Fruit fly (Drosophila melanogaster): ENCODE measurements around the gene esc.

esc gene

DNA sequence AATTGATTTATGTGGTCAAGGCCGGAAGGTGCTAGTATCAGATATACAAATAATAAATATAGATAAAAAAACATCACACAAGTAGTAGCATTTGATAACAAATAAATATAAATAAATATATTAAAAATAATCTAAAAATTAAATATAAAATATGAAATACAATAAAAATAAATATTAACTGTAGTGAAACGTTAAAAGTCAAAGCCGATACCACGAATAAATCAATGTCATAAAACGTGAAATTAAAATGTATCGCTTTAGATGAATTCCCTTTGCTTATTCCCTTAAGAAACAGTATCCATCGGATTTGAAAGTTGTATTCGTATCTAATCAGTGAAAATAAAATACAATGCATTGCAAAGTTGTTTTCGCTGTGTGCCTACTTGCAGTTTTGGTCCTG is 5.1 kb upstream of the esc start, which contains the start of gene CG45012:
CG45012 (plus strand) TSS at position 301 of the 400 bp plus-strand sequence.
- TF ChIP-seq CG12768 (GFP tag; optimal IDR thresholded peaks at IDR 0.05) = no peak
- no peak for TF ChIP-seq Hr96 (GFP tag; optimal IDR thresholded peaks at IDR 0.05)
- no peak for TF ChIP-seq ovo (GFP tag; optimal IDR thresholded peaks at IDR 0.05)
- no peak for TF ChIP-seq Clk (GFP tag; optimal IDR thresholded peaks at IDR 0.05)
- no peak for TF ChIP-seq bab1 (GFP tag; optimal IDR thresholded peaks at IDR 0.05)
- no peak for TF ChIP-seq cic (GFP tag; optimal IDR thresholded peaks at IDR 0.05)
- no peak for TF ChIP-seq CG1620 (GFP tag; optimal IDR thresholded peaks at IDR 0.05)
- TF ChIP-seq CG5204 (GFP tag; optimal IDR thresholded peaks at IDR 0.05) = no peak
- TF ChIP-seq CG11617 (GFP tag; optimal IDR thresholded peaks at IDR 0.05) = no peak
- no peak for TF ChIP-seq kay (GFP tag; ENCODE audit: borderline replicate concordance)
- TF ChIP-seq CG7045 (GFP tag; optimal IDR thresholded peaks at IDR 0.05) = no peak
- TF ChIP-seq pad (GFP tag; optimal IDR thresholded peaks at IDR 0.05) = no peak
- TF ChIP-seq tj (GFP tag; optimal IDR thresholded peaks at IDR 0.05) = no peak
- TF ChIP-seq Crg-1 (GFP tag; optimal IDR thresholded peaks at IDR 0.05) = no peak
- no peak for TF ChIP-seq Mnt (GFP tag; optimal IDR thresholded peaks at IDR 0.05)
- TF ChIP-seq CG14711 (tag; optimal IDR thresholded peaks at IDR 0.05) = no peak
- no peak for TF ChIP-seq CG33017 (tag; optimal IDR thresholded peaks at IDR 0.05)
- TF ChIP-seq cnc (optimal IDR thresholded peaks at IDR 0.05) = no peak
- no peak for TF ChIP-seq toe (GFP tag; optimal IDR thresholded peaks at IDR 0.05)
- TF ChIP-seq CG7101 (tag; optimal IDR thresholded peaks at IDR 0.05) = no peak

dm6 chr2L:11833786-11834185 is 4.6 kb upstream of the esc start, which contains the start of gene CG45011:
CG45011 (plus strand) TSS chr2L:11834086.
- TF ChIP-seq CG33017 (tag; optimal IDR thresholded peaks at IDR 0.05) (no peak), kay (GFP tag; ENCODE audit: borderline replicate concordance) (peak; percentile 18)

DNA sequence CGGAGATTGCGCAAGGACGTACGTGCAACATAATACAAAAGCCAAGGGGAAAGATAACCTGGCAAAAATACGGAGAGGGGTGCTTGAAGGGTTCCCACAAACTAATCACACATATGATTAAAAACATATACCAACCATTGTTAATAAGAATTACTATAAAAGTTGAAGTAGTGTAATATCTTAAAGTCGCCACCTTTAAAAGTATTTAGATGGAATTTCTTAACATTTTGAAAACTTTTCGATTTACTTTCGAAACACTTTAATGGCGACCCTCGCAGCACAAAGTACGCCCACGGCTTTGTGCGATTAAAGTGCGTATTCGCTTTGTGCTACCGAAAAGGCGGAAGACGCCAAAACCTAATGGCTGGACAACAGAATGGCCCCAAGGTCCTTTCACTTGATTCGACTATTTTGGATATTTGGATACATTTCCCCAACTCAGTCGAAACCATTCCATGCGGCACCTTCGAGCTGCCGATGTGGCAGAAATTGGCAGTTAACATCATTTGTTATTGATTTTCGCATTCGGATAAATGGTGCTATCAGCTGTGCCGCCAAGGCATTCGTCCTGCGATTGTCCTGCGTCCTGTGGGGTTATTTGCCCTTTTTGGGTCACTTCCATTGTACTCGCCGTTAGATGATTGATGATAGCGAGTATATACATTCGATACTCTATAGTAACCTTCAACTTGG is 5.6 kb downstream of the esc start:
- TF ChIP-seq CG7101 (tag; optimal IDR thresholded peaks at IDR 0.05) (no peak), Crg-1 (GFP tag; optimal IDR thresholded peaks at IDR 0.05) (no peak), pad (GFP tag; optimal IDR thresholded peaks at IDR 0.05) (no peak), CG1620 (GFP tag; optimal IDR thresholded peaks at IDR 0.05) (no peak), toe (GFP tag; optimal IDR thresholded peaks at IDR 0.05) (no peak), Clk (GFP tag; optimal IDR thresholded peaks at IDR 0.05) (no peak), tj (GFP tag; optimal IDR thresholded peaks at IDR 0.05) (no peak), CG7045 (GFP tag; optimal IDR thresholded peaks at IDR 0.05) (no peak), Mnt (GFP tag; optimal IDR thresholded peaks at IDR 0.05) (no peak), CG5204 (GFP tag; optimal IDR thresholded peaks at IDR 0.05) (no peak), CG11617 (GFP tag; optimal IDR thresholded peaks at IDR 0.05) (no peak), Hr96 (GFP tag; optimal IDR thresholded peaks at IDR 0.05) (no peak), kay (GFP tag; ENCODE audit: borderline replicate concordance) (no peak), cic (GFP tag; optimal IDR thresholded peaks at IDR 0.05) (no peak), CG33017 (tag; optimal IDR thresholded peaks at IDR 0.05) (no peak), ovo (GFP tag; optimal IDR thresholded peaks at IDR 0.05) (no peak)

DNA sequence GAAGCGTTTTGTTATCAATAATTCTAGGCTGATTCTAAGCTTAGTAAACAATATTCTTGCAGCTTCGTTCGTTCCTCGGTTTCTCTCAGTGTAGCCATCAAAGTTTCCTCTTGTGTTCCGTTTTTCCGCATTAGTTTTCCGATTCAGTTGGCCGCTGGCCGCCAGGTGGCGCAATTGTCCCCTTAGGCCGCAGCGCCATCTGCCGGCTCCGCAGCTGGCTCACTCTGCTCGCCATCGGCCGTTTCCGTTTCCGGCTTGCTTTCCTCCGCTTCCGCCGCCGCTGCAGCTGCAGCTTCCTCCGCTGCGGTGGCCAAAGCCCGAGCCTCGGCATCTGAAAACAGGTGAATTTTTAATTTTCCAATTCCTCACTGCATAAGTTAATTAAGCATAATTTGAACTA is 12.8 kb downstream of the esc start:
- peak; percentile 22 for TF ChIP-seq CG1620 (GFP tag; optimal IDR thresholded peaks at IDR 0.05)
- no peak for TF ChIP-seq tj (GFP tag; optimal IDR thresholded peaks at IDR 0.05)
- peak; percentile 61 for TF ChIP-seq Hr96 (GFP tag; optimal IDR thresholded peaks at IDR 0.05)
- peak; percentile 21 for TF ChIP-seq pad (GFP tag; optimal IDR thresholded peaks at IDR 0.05)
- no peak for TF ChIP-seq cnc (optimal IDR thresholded peaks at IDR 0.05)
- no peak for TF ChIP-seq Clk (GFP tag; optimal IDR thresholded peaks at IDR 0.05)
- TF ChIP-seq Mnt (GFP tag; optimal IDR thresholded peaks at IDR 0.05) = no peak
- peak; percentile 32 for TF ChIP-seq bab1 (GFP tag; optimal IDR thresholded peaks at IDR 0.05)
- peak; percentile 55 for TF ChIP-seq CG7045 (GFP tag; optimal IDR thresholded peaks at IDR 0.05)
- peak; percentile 33 for TF ChIP-seq CG5204 (GFP tag; optimal IDR thresholded peaks at IDR 0.05)

DNA sequence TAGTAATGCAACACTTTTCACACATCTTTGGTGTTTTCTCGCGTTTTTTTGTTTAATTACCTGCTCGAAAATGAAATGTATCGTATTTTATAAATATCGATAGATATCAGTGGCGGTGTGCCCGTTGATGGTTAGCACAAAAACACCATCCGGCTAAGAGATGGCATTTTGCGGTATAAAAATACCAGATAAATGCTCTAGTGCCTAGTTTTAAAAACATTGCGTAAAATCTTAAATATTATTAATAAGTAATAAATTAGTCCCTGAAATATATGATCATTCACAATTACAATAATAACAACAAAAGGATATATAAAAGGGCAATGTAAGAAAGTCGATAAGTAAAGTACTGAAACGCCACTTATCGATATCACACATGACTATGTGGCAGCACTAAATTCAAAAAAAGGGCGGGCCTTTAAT is 15.5 kb downstream of the esc start, which contains the start of gene CycY:
CycY (minus strand) TSS at position 116 of the 423 bp plus-strand sequence.
- TF ChIP-seq Clk (GFP tag; optimal IDR thresholded peaks at IDR 0.05) (no peak), kay (GFP tag; ENCODE audit: borderline replicate concordance) (peak; percentile 11)

DNA sequence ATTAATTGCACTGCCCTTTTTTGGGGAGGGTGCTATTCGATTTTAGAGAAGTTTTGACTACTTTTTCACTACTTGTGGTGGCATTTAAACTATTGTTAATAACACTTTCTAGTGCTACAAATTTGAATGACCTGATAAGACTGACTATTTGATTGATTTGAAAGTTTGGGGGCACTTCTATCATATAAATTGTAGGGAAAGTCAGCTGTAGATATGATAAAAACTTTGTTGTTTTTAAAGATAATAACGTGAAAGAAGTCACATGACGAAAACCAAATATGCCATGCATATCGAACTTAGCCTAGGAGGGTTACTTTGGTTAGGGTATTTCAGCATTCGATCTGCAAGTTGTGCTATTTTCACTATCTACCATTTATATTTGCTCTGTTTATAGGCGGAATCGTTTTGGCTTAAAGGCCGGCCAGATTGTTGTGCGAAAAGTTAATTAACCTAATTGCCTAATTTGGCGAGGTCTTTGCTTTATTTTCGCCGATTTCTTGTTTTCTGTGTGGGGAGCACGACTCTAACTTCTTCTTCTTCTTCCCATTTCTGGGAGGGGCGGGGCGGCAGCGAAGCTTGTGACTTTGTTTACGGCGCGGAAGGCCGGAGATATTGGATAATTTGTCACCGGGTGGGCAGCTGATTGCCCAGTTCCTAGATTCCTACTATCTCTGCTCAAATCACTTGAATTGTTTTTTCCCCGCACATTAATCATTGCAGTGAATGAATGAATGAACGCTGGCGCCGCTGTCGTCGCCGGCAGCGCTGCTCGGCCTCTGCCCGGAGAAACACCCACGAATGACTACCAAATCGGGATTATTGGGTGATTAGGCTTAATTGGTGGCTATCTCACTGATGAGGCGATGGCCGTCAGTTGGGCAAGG is 16.2 kb downstream of the esc start:
- TF ChIP-seq CG7101 (tag; optimal IDR thresholded peaks at IDR 0.05) (no peak), CG11617 (GFP tag; optimal IDR thresholded peaks at IDR 0.05) (no peak), CG12768 (GFP tag; optimal IDR thresholded peaks at IDR 0.05) (peak; percentile 36), Clk (GFP tag; optimal IDR thresholded peaks at IDR 0.05) (no peak)

dm6 chr2L:11809823-11810222 is 19.4 kb downstream of the esc start:
- TF ChIP-seq kay (GFP tag; ENCODE audit: borderline replicate concordance) (peak; percentile 94), CG33017 (tag; optimal IDR thresholded peaks at IDR 0.05) (no peak), CG11617 (GFP tag; optimal IDR thresholded peaks at IDR 0.05) (no peak), toe (GFP tag; optimal IDR thresholded peaks at IDR 0.05) (no peak)
